Worm (Caenorhabditis elegans) whole organism, late embryonic: Measurements from ENCODE around the gene F26D11.2.

Experiments
- F13H6.1 ChIP-seq: sonication (generic microtip); optimal IDR thresholded peaks from 2 replicates; lab custom pipeline; 2016; ENCODE audit warnings: missing genetic modification characterization, missing compliant biosample characterization
- K02D7.2 ChIP-seq: sonication (generic microtip); optimal IDR thresholded peaks from 2 replicates; lab custom pipeline; 2017; ENCODE audit warnings: mild to moderate bottlenecking, missing genetic modification characterization, missing compliant biosample characterization
- K09A11.1 ChIP-seq: sonication (generic microtip); optimal IDR thresholded peaks from 2 replicates; lab custom pipeline; 2017; ENCODE audit warnings: antibody characterized with exemption, mild to moderate bottlenecking, missing genetic modification characterization, missing compliant biosample characterization; ENCODE audit not compliant: insufficient read depth
- T23F11.4 ChIP-seq: fragments of 200-800 bp; sonication (Bioruptor generic); optimal IDR thresholded peaks from 2 replicates; lab custom pipeline; 2018; ENCODE audit warnings: mild to moderate bottlenecking, missing genetic modification characterization, missing compliant biosample characterization
- Y22D7AL.16 ChIP-seq: sonication (generic microtip); optimal IDR thresholded peaks from 2 replicates; lab custom pipeline; 2016; ENCODE audit warnings: missing genetic modification characterization, missing compliant biosample characterization
- ama-1 ChIP-seq: fragments of 150-350 bp; optimal IDR thresholded peaks from 2 replicates; lab custom pipeline; 2014
- ceh-14 ChIP-seq: sonication (generic microtip); optimal IDR thresholded peaks from 2 replicates; lab custom pipeline; 2016; ENCODE audit warnings: missing genotype, missing genetic modification characterization, missing compliant biosample characterization
- ceh-18 ChIP-seq: sonication (generic microtip); optimal IDR thresholded peaks from 2 replicates; lab custom pipeline; 2016; ENCODE audit warnings: missing genetic modification characterization, missing compliant biosample characterization
- ceh-19 ChIP-seq: fragments of 200-800 bp; sonication (Bioruptor generic); optimal IDR thresholded peaks from 2 replicates; lab custom pipeline; 2018; ENCODE audit warnings: mild to moderate bottlenecking, missing genetic modification characterization, missing compliant biosample characterization
- ceh-2 ChIP-seq: sonication (generic microtip); optimal IDR thresholded peaks from 2 replicates; lab custom pipeline; 2016; ENCODE audit warnings: missing genotype, missing genetic modification characterization, missing compliant biosample characterization
- ceh-24 ChIP-seq: sonication (generic microtip); optimal IDR thresholded peaks from 2 replicates; lab custom pipeline; 2016; ENCODE audit warnings: mild to moderate bottlenecking, missing genetic modification characterization, missing compliant biosample characterization
- ceh-34 ChIP-seq: sonication (generic microtip); optimal IDR thresholded peaks from 2 replicates; lab custom pipeline; 2016; ENCODE audit warnings: mild to moderate bottlenecking, missing genetic modification characterization, missing compliant biosample characterization
- ceh-6 ChIP-seq: fragments of 200-800 bp; sonication (Bioruptor generic); optimal IDR thresholded peaks from 2 replicates; lab custom pipeline; 2018; ENCODE audit warnings: mild to moderate bottlenecking, missing genetic modification characterization, missing compliant biosample characterization
- che-1 ChIP-seq: sonication (generic microtip); optimal IDR thresholded peaks from 2 replicates; lab custom pipeline; 2016; ENCODE audit warnings: mild to moderate bottlenecking, missing genetic modification characterization, missing compliant biosample characterization
- dmd-4 ChIP-seq: sonication (generic microtip); optimal IDR thresholded peaks from 2 replicates; lab custom pipeline; 2016; ENCODE audit warnings: borderline replicate concordance, missing genetic modification characterization, missing compliant biosample characterization
- dve-1 ChIP-seq: sonication (generic microtip); optimal IDR thresholded peaks from 2 replicates; lab custom pipeline; 2017; ENCODE audit warnings: antibody characterized with exemption, mild to moderate bottlenecking, missing genetic modification characterization, missing compliant biosample characterization
- elt-2 ChIP-seq: sonication (generic microtip); optimal IDR thresholded peaks from 2 replicates; lab custom pipeline; 2016; ENCODE audit warnings: missing genetic modification reagents, missing genetic modification characterization, missing compliant biosample characterization
- ets-4 ChIP-seq: sonication (generic microtip); optimal IDR thresholded peaks from 2 replicates; lab custom pipeline; 2016; ENCODE audit warnings: missing genetic modification characterization, missing compliant biosample characterization
- fax-1 ChIP-seq: sonication (generic microtip); optimal IDR thresholded peaks from 2 replicates; lab custom pipeline; 2016; ENCODE audit warnings: missing genotype, missing genetic modification characterization, missing compliant biosample characterization
- fkh-10 ChIP-seq: fragments of 150-350 bp; optimal IDR thresholded peaks from 2 replicates; lab custom pipeline; 2014; ENCODE audit warnings: missing biosample characterization, missing genetic modification reagents, missing genetic modification characterization
- hlh-13 ChIP-seq: fragments of 200-800 bp; sonication (Bioruptor generic); optimal IDR thresholded peaks from 2 replicates; lab custom pipeline; 2018; ENCODE audit warnings: mild to moderate bottlenecking, missing genetic modification characterization, missing compliant biosample characterization
- hlh-30 ChIP-seq: sonication (generic microtip); optimal IDR thresholded peaks from 2 replicates; lab custom pipeline; 2017; ENCODE audit warnings: antibody characterized with exemption, missing genetic modification characterization, missing compliant biosample characterization; ENCODE audit not compliant: insufficient read depth
- hlh-6 ChIP-seq: sonication (generic microtip); optimal IDR thresholded peaks from 2 replicates; lab custom pipeline; 2016; ENCODE audit warnings: missing genotype, missing genetic modification characterization, missing compliant biosample characterization
- hlh-8 ChIP-seq: sonication (generic microtip); optimal IDR thresholded peaks from 2 replicates; lab custom pipeline; 2016; ENCODE audit warnings: missing genotype, missing genetic modification characterization, missing compliant biosample characterization
- lin-11 ChIP-seq: fragments of 200-800 bp; sonication (Bioruptor generic); optimal IDR thresholded peaks from 2 replicates; lab custom pipeline; 2018; ENCODE audit warnings: mild to moderate bottlenecking, missing genetic modification characterization, missing compliant biosample characterization
- madf-2 ChIP-seq: sonication (generic microtip); optimal IDR thresholded peaks from 2 replicates; lab custom pipeline; 2017; ENCODE audit warnings: missing genetic modification characterization, missing compliant biosample characterization
- mec-3 ChIP-seq: sonication (generic microtip); optimal IDR thresholded peaks from 2 replicates; lab custom pipeline; 2016; ENCODE audit warnings: borderline replicate concordance, missing genetic modification characterization, missing compliant biosample characterization
- nfya-1 ChIP-seq: sonication (generic microtip); optimal IDR thresholded peaks from 2 replicates; lab custom pipeline; 2017; ENCODE audit warnings: missing genetic modification characterization, mild to moderate bottlenecking, missing compliant biosample characterization, antibody characterized with exemption, moderate library complexity
- npax-4 ChIP-seq: sonication (generic microtip); optimal IDR thresholded peaks from 2 replicates; lab custom pipeline; 2016; ENCODE audit warnings: missing genetic modification characterization, missing compliant biosample characterization
- odd-2 ChIP-seq: sonication (generic microtip); optimal IDR thresholded peaks from 2 replicates; lab custom pipeline; 2017; ENCODE audit warnings: antibody characterized with exemption, mild to moderate bottlenecking, missing genetic modification characterization, missing compliant biosample characterization
- pat-9 ChIP-seq: fragments of 200-800 bp; sonication (Bioruptor generic); optimal IDR thresholded peaks from 2 replicates; lab custom pipeline; 2018; ENCODE audit warnings: mild to moderate bottlenecking, missing genetic modification characterization, moderate library complexity, missing compliant biosample characterization
- pax-1 ChIP-seq: fragments of 150-350 bp; optimal IDR thresholded peaks from 2 replicates; lab custom pipeline; 2014; ENCODE audit warnings: missing biosample characterization, missing genetic modification characterization
- pqm-1 ChIP-seq: sonication (generic microtip); optimal IDR thresholded peaks from 2 replicates; lab custom pipeline; 2016; ENCODE audit warnings: missing genetic modification characterization, missing compliant biosample characterization
- pros-1 ChIP-seq: fragments of 150-350 bp; optimal IDR thresholded peaks from 2 replicates; lab custom pipeline; 2014; ENCODE audit warnings: missing biosample characterization, missing genetic modification reagents, missing genetic modification characterization
- rnt-1 ChIP-seq: sonication (generic microtip); optimal IDR thresholded peaks from 2 replicates; lab custom pipeline; 2016; ENCODE audit warnings: missing genetic modification characterization, missing compliant biosample characterization
- sox-4 ChIP-seq: sonication (generic microtip); optimal IDR thresholded peaks from 2 replicates; lab custom pipeline; 2017; ENCODE audit warnings: mild to moderate bottlenecking, missing genetic modification characterization, inconsistent platforms, missing compliant biosample characterization
- syd-9 ChIP-seq: sonication (generic microtip); optimal IDR thresholded peaks from 2 replicates; lab custom pipeline; 2016; ENCODE audit warnings: mild to moderate bottlenecking, missing genetic modification characterization, moderate library complexity, missing compliant biosample characterization
- tbx-7 ChIP-seq: sonication (generic microtip); optimal IDR thresholded peaks from 2 replicates; lab custom pipeline; 2016; ENCODE audit warnings: missing genotype, missing genetic modification characterization, missing compliant biosample characterization
- unc-3 ChIP-seq, 2 experiments: fragments of 200-800 bp in 1 of 2; sonication (Bioruptor generic) in 1 of 2; sonication (generic microtip) in 1 of 2; conservative IDR thresholded peaks in 1 of 2; optimal IDR thresholded peaks in 1 of 2; 2 replicates each; pipeline versions ENCODE4 v1.3.6 to Lab custom; 2016 to 2022; ENCODE audit warnings: missing compliant biosample characterization in 2 of 2, missing genetic modification characterization in 2 of 2, missing genetic modification reagents in 1 of 2
- unc-86 ChIP-seq: sonication (generic microtip); optimal IDR thresholded peaks from 2 replicates; lab custom pipeline; 2016; ENCODE audit warnings: missing genetic modification characterization, missing compliant biosample characterization

F26D11.2 gene

ce11 chrV:7958740-7959320, at the start of gene F26D11.2, which contains the start of gene clec-217:
Gene F26D11.2 (plus strand): TSS chrV:7959270.
Gene clec-217 (minus strand): TSS chrV:7958840.
- no peak for TF ChIP-seq hlh-8 (tag; lab: Kevin White, UChicago)

ce11 chrV:7925483-7925882, 33.6 kb upstream of the F26D11.2 start, which contains the start of gene srsx-7:
Gene srsx-7 (plus strand): TSS chrV:7925783.
- TF ChIP-seq F13H6.1 (tag; lab: Kevin White, UChicago) (no peak), tbx-7 (tag; lab: Kevin White, UChicago) (no peak), K09A11.1 (no peak), hlh-13 (GFP tag; lab: Kevin White, UChicago) (no peak), lin-11 (tag; lab: Kevin White, UChicago) (no peak), nfya-1 (tag; lab: Kevin White, UChicago) (no peak), sox-4 (tag; lab: Kevin White, UChicago) (no peak), elt-2 (no peak), K02D7.2 (tag; lab: Kevin White, UChicago) (no peak), ceh-14 (tag; lab: Kevin White, UChicago) (no peak), unc-3 (GFP tag; conservative IDR thresholded peaks at IDR 0.05; lab: Robert Waterston, UW) (no peak), unc-3 (tag; optimal IDR thresholded peaks at IDR 0.05; lab: Kevin White, UChicago) (no peak), ceh-2 (tag; lab: Kevin White, UChicago) (no peak), T23F11.4 (GFP tag; lab: Kevin White, UChicago) (no peak), pros-1 (tag; lab: Kevin White, UChicago) (no peak), madf-2 (tag; lab: Kevin White, UChicago) (no peak), che-1 (tag; lab: Kevin White, UChicago) (no peak), ceh-34 (no peak), ceh-18 (no peak)

- TF ChIP-seq dve-1 (tag; lab: Kevin White, UChicago) (no peak), pat-9 (no peak), Y22D7AL.16 (tag; lab: Kevin White, UChicago) (no peak), mec-3 (tag; lab: Kevin White, UChicago) (no peak), pros-1 (tag; lab: Kevin White, UChicago) (no peak), hlh-6 (no peak), ceh-6 (GFP tag; lab: Kevin White, UChicago) (no peak), hlh-30 (tag; lab: Kevin White, UChicago) (no peak), npax-4 (tag; lab: Kevin White, UChicago) (no peak), ceh-24 (tag; lab: Kevin White, UChicago) (no peak), rnt-1 (no peak), pqm-1 (tag; lab: Kevin White, UChicago) (no peak), ceh-19 (no peak), ets-4 (tag; lab: Kevin White, UChicago) (no peak), ceh-2 (tag; lab: Kevin White, UChicago) (no peak), fax-1 (no peak), ama-1 (lab: Kevin White, UChicago) (no peak), pax-1 (tag; lab: Kevin White, UChicago) (no peak)
Observed at ce11 chrV:7926784-7927183, 32.3 kb upstream of the F26D11.2 start, which contains the start of gene srsx-6. Gene srsx-6 (plus strand): TSS chrV:7927084.

DNA sequence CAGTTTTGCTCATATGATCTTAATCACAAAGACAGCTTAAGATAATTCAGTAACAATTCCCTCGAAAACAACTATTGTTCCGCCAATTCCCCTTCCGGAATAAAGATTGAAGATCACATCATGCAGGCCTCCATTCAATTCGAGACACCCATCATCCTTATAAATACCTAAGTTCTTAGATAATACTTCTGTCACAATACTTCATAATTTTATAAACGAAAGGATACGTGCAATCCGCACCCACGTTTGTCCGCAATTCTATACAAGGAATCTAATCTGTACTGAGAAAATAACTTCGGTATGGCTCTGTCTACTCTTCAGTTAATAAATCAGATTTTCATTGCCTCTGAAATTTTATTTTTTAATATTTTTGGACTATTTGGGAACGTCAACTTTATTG, 30.4 kb upstream of the F26D11.2 start, which contains the start of gene srsx-5:
srsx-5 (plus strand) TSS at position 301 of the 400 bp plus-strand sequence.
- TF ChIP-seq syd-9 = no peak
- TF ChIP-seq dmd-4 = no peak
- TF ChIP-seq hlh-6 = no peak
- TF ChIP-seq unc-3 (GFP tag; conservative IDR thresholded peaks at IDR 0.05; lab: Robert Waterston, UW) = no peak
- no peak for TF ChIP-seq unc-3 (tag; optimal IDR thresholded peaks at IDR 0.05; lab: Kevin White, UChicago)
- TF ChIP-seq sox-4 (tag; lab: Kevin White, UChicago) = no peak
- no peak for TF ChIP-seq hlh-30 (tag; lab: Kevin White, UChicago)
- TF ChIP-seq hlh-8 (tag; lab: Kevin White, UChicago) = no peak
- TF ChIP-seq fkh-10 (GFP tag; lab: Kevin White, UChicago) = no peak
- TF ChIP-seq ama-1 (lab: Kevin White, UChicago) = no peak
- no peak for TF ChIP-seq odd-2 (tag; lab: Kevin White, UChicago)
- TF ChIP-seq fax-1 = no peak
- TF ChIP-seq ceh-34 = no peak
- no peak for TF ChIP-seq nfya-1 (tag; lab: Kevin White, UChicago)
- no peak for TF ChIP-seq pat-9
- TF ChIP-seq ceh-2 (tag; lab: Kevin White, UChicago) = no peak
- no peak for TF ChIP-seq unc-86 (tag; lab: Kevin White, UChicago)
- no peak for TF ChIP-seq mec-3 (tag; lab: Kevin White, UChicago)
